Worm (Caenorhabditis elegans): ENCODE measurements around the gene ran-1.

The ran-1 gene

DNA sequence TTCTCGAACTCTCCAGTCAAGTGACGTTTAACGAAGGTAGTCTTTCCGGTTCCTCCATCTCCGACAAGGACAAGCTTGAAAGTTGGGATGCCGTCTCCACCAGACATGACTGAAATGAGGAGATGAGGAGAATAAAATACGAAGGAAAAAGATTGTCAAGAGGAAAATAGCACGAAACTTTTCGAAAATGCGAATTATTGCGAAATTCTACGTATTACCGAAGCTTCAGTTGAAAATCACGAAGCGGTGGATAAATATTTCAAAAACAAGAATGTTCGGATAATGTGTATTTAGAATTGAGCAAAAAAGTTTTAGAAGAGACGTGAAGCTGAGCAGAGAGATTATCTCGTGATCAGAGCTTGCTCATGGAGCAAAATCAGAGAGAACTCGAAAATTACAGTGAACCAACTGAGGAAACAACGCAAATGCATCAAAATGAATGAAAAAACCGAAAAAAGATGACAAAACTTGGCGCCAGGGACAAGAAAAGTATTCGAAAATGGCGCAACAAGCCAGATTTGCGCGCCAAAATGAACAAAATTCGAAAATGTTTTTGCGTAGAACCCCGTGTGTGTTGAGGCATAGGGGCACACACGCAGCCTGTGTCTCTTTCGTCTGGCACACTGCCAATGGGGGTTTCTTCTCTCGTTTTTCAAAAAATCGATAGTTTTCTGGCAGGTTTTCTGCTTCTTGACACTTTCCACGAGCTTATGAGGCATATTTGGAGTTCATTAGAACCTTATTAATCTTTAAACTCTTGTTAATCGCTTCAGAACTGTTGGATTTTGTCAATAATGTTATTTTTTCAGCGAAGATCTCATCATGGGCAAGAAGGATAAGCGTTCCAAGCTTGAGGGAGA is at the start of gene ran-1, which contains the start of gene dkc-1:
ran-1 (minus strand) TSS at position 109 of the 860 bp plus-strand sequence.
dkc-1 (plus strand) TSS at position 810 of the 860 bp plus-strand sequence.
- TF ChIP-seq zip-4 (GFP tag; optimal IDR thresholded peaks at IDR 0.05) (peak; percentile 77), ztf-4 (tag; optimal IDR thresholded peaks at IDR 0.05) (no peak), skn-1 (tag; optimal IDR thresholded peaks at IDR 0.05) (peak; percentile 30), nhr-237 (tag; optimal IDR thresholded peaks at IDR 0.05) (no peak), nhr-90 (tag; optimal IDR thresholded peaks at IDR 0.05; ENCODE audit: poor library complexity) (peak; percentile 19), nhr-19 (GFP tag; conservative IDR thresholded peaks at IDR 0.05) (peak; percentile 38), nhr-71 (tag; optimal IDR thresholded peaks at IDR 0.05) (peak; percentile 64), xbp-1 (tag; optimal IDR thresholded peaks at IDR 0.05) (peak; percentile 55), elt-2 (tag; optimal IDR thresholded peaks at IDR 0.05) (no peak), isw-1 (GFP tag; IDR thresholded peaks at IDR 0.05) (peak; percentile 23), aly-2 (tag; optimal IDR thresholded peaks at IDR 0.05) (no peak), fkh-8 (tag; optimal IDR thresholded peaks at IDR 0.05) (peak; percentile 73), efl-1 (optimal IDR thresholded peaks at IDR 0.05) (peak; percentile 81 to 86), efl-1 (GFP tag; optimal IDR thresholded peaks at IDR 0.05 in 1 of 2) (peak; percentile 85 to 96), ceh-88 (GFP tag; IDR thresholded peaks at IDR 0.05) (no peak), nhr-85 (tag) (peak; percentile 78), ces-1 (GFP tag; optimal IDR thresholded peaks at IDR 0.05) (no peak), nhr-77 (tag; optimal IDR thresholded peaks at IDR 0.05) (peak; percentile 59), nhr-76 (tag; optimal IDR thresholded peaks at IDR 0.05) (no peak), ztf-11 (tag; optimal IDR thresholded peaks at IDR 0.05) (no peak), unc-130 (tag; optimal IDR thresholded peaks at IDR 0.05) (peak; percentile 57), mep-1 (tag; optimal IDR thresholded peaks at IDR 0.05) (peak; percentile 72), ets-5 (GFP tag; IDR thresholded peaks at IDR 0.05) (no peak), lin-15B (tag; optimal IDR thresholded peaks at IDR 0.05) (peak; percentile 67), nhr-20 (tag; optimal IDR thresholded peaks at IDR 0.05) (peak; percentile 55), vab-15 (tag; optimal IDR thresholded peaks at IDR 0.05) (no peak), C16A3.4 (tag; optimal IDR thresholded peaks at IDR 0.05) (peak; percentile 57), ceh-90 (tag; optimal IDR thresholded peaks at IDR 0.05) (no peak), lin-35 (GFP tag; optimal IDR thresholded peaks at IDR 0.05) (peak; percentile 88 to 91), sup-37 (GFP tag; optimal IDR thresholded peaks at IDR 0.05) (no peak), pax-3 (tag; optimal IDR thresholded peaks at IDR 0.05) (no peak), tbx-2 (tag; optimal IDR thresholded peaks at IDR 0.05) (peak; percentile 53), Y116A8C.19 (tag; optimal IDR thresholded peaks at IDR 0.05; ENCODE audit: borderline replicate concordance) (no peak), jun-1 (tag; optimal IDR thresholded peaks at IDR 0.05) (peak; percentile 42), unc-62 (GFP tag; optimal IDR thresholded peaks at IDR 0.05) (no peak), nhr-28 (tag; optimal IDR thresholded peaks at IDR 0.05) (no peak), zag-1 (tag; optimal IDR thresholded peaks at IDR 0.05) (no peak), mdl-1 (tag; optimal IDR thresholded peaks at IDR 0.05) (peak in 1 of 2 experiments; percentile 53), irx-1 (tag; optimal IDR thresholded peaks at IDR 0.05) (peak; percentile 35), ceh-8 (GFP tag; optimal IDR thresholded peaks at IDR 0.05) (no peak), nhr-11 (tag; optimal IDR thresholded peaks at IDR 0.05) (no peak), lin-14 (GFP tag; optimal IDR thresholded peaks at IDR 0.05) (peak; percentile 68), swsn-7 (tag; optimal IDR thresholded peaks at IDR 0.05) (peak; percentile 56), rnt-1 (tag; optimal IDR thresholded peaks at IDR 0.05) (peak; percentile 46), dpl-1 (GFP tag; optimal IDR thresholded peaks at IDR 0.05) (peak; percentile 84 to 89 (median 84)), mef-2 (tag; optimal IDR thresholded peaks at IDR 0.05) (no peak), dsc-1 (tag; optimal IDR thresholded peaks at IDR 0.05) (peak; percentile 19), sox-4 (tag; optimal IDR thresholded peaks at IDR 0.05) (no peak), alr-1 (tag; optimal IDR thresholded peaks at IDR 0.05; ENCODE audit: borderline replicate concordance) (no peak), snpc-4 (tag; optimal IDR thresholded peaks at IDR 0.05) (peak; percentile 42), elt-3 (tag; optimal IDR thresholded peaks at IDR 0.05) (peak in 2 of 6 experiments; percentile 5 to 52), snu-23 (GFP tag; optimal IDR thresholded peaks at IDR 0.05) (peak; percentile 78)
